Worm (Caenorhabditis elegans) whole organism, early embryonic: ENCODE data around the gene T01B7.5.

ENCODE experiments used
- ama-1 ChIP-seq: fragments of 150-350 bp; optimal IDR thresholded peaks from 2 replicates; lab custom pipeline; 2014
- ceh-13 ChIP-seq: fragments of 200-800 bp; sonication (Bioruptor generic); optimal IDR thresholded peaks from 2 replicates; lab custom pipeline; 2018; ENCODE audit warnings: mild to moderate bottlenecking, missing genetic modification characterization, missing compliant biosample characterization
- flt-1 ChIP-seq: fragments of 200-800 bp; sonication (Bioruptor generic); IDR thresholded peaks from 2 replicates; pipeline ENCODE4 v1.3.6; 2022; ENCODE audit warnings: missing genetic modification characterization, missing compliant biosample characterization

- no peak for TF ChIP-seq ama-1 (lab: Kevin White, UChicago)
- no peak for TF ChIP-seq ceh-13 (GFP tag; lab: Kevin White, UChicago)
- no peak for TF ChIP-seq flt-1 (GFP tag; lab: Robert Waterston, UW)
These were observed 48.5 kb downstream of the T01B7.5 start for ce11 chrII:8765131-8765530.
